Worm (Caenorhabditis elegans) whole organism, L4 larva: ENCODE measurements around the gene rab-21.

Source experiments
- D1046.2 ChIP-seq: fragments of 200-800 bp; sonication (Bioruptor generic); IDR thresholded peaks from 2 replicates; pipeline ENCODE4 v1.3.6; 2022; ENCODE audit warnings: missing genetic modification characterization, missing compliant biosample characterization
- ZK337.2 ChIP-seq: fragments of 200-800 bp; sonication (Bioruptor generic); IDR thresholded peaks from 2 replicates; pipeline ENCODE4 v1.3.6; 2022; ENCODE audit warnings: missing genetic modification reagents, missing genetic modification characterization, missing compliant biosample characterization

- TF ChIP-seq D1046.2 (GFP tag; lab: Robert Waterston, UW), result no peak
- TF ChIP-seq ZK337.2 (GFP tag; lab: Robert Waterston, UW), result no peak
These were observed 29.2 kb downstream of the rab-21 start, which contains the start of gene C34C6.9 for ce11 chrII:8685623-8686022.
